Worm (Caenorhabditis elegans) whole organism, early embryonic: ENCODE measurements around the gene snt-1.

Source experiments
- ama-1 ChIP-seq: fragments of 150-350 bp; optimal IDR thresholded peaks from 2 replicates; lab custom pipeline; 2014
- hmg-4 ChIP-seq: fragments of 200-800 bp; sonication (Bioruptor generic); optimal IDR thresholded peaks from 2 replicates; lab custom pipeline; 2018; ENCODE audit warnings: mild to moderate bottlenecking, missing genetic modification characterization, missing compliant biosample characterization
- tbx-37 ChIP-seq: fragments of 200-800 bp; sonication (Bioruptor generic); conservative IDR thresholded peaks from 2 replicates; pipeline ENCODE4 v1.3.6; 2022; ENCODE audit warnings: missing genetic modification reagents, missing genetic modification characterization, missing compliant biosample characterization

ce11 chrII:6801262-6801661, 9.5 kb upstream of the snt-1 start:
- TF ChIP-seq tbx-37 (no peak), hmg-4 (no peak), ama-1 (no peak)
